Worm (Caenorhabditis elegans): ENCODE measurements around the gene jbts-14.

Gene jbts-14

ce11 chrX:8674514-8674913, 29.6 kb upstream of the jbts-14 start (continued):
- TF ChIP-seq ZK185.1 (tag; optimal IDR thresholded peaks at IDR 0.05; ENCODE audit: poor library complexity, severe bottlenecking), result no peak
- no peak for TF ChIP-seq mel-28 (tag; optimal IDR thresholded peaks at IDR 0.05; ENCODE audit: borderline replicate concordance)
- TF ChIP-seq snpc-1.3 (tag; optimal IDR thresholded peaks at IDR 0.05; ENCODE audit: insufficient read depth), result no peak
- TF ChIP-seq bed-2 (GFP tag; IDR thresholded peaks at IDR 0.05), result no peak
- peak; percentile 72 for TF ChIP-seq ztf-26 (tag; optimal IDR thresholded peaks at IDR 0.05)
- TF ChIP-seq dpl-1 (GFP tag; optimal IDR thresholded peaks at IDR 0.05), result no peak
- no peak for TF ChIP-seq nfya-2 (GFP tag; IDR thresholded peaks at IDR 0.05)

DNA sequence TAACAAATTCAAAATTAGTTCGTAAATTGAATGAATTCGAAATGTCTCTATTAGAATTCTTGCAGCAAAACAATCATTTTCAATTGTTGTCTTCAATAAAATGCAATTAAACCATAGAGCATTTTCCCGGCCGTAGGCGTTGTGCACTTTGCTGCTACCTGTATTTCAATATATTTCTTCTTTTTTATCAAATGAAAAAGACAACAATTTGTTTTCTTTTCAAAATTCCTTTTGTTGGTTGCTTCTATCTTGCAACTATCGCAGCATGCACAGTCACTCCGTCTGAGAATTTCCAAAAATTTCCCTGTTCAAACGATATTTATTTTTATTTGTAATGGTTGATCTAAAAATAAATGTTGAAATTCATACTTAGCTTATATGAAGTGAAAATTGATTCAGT, 29.0 kb upstream of the jbts-14 start:
- no peak for TF ChIP-seq F37B4.10 (GFP tag; IDR thresholded peaks at IDR 0.05)
- no peak for TF ChIP-seq tlf-1 (GFP tag; optimal IDR thresholded peaks at IDR 0.05)
- no peak for TF ChIP-seq sdz-38 (tag; optimal IDR thresholded peaks at IDR 0.05)
- TF ChIP-seq mel-28 (tag; optimal IDR thresholded peaks at IDR 0.05; ENCODE audit: borderline replicate concordance), result no peak
- no peak for TF ChIP-seq dpl-1 (GFP tag; optimal IDR thresholded peaks at IDR 0.05)
- TF ChIP-seq lin-35 (GFP tag; optimal IDR thresholded peaks at IDR 0.05), result no peak
- no peak for TF ChIP-seq lag-1 (GFP tag; IDR thresholded peaks at IDR 0.05)
- no peak for TF ChIP-seq nhr-27 (tag; optimal IDR thresholded peaks at IDR 0.05)
- no peak for TF ChIP-seq rec-8 (tag; optimal IDR thresholded peaks at IDR 0.05)
- no peak for TF ChIP-seq ZK185.1 (tag; optimal IDR thresholded peaks at IDR 0.05; ENCODE audit: poor library complexity, severe bottlenecking)
- TF ChIP-seq attf-6 (GFP tag; IDR thresholded peaks at IDR 0.05), result no peak
- TF ChIP-seq F33H1.4 (GFP tag; IDR thresholded peaks at IDR 0.05), result no peak
- TF ChIP-seq F57C9.4 (tag; optimal IDR thresholded peaks at IDR 0.05), result no peak
- TF ChIP-seq madf-3 (GFP tag; IDR thresholded peaks at IDR 0.05), result no peak
- TF ChIP-seq attf-5 (GFP tag; optimal IDR thresholded peaks at IDR 0.05), result no peak
- no peak for TF ChIP-seq ccch-3 (GFP tag; optimal IDR thresholded peaks at IDR 0.05)
- TF ChIP-seq cebp-2 (GFP tag; IDR thresholded peaks at IDR 0.05), result no peak
- TF ChIP-seq pbrm-1 (GFP tag; IDR thresholded peaks at IDR 0.05), result no peak
- no peak for TF ChIP-seq rcor-1 (GFP tag; IDR thresholded peaks at IDR 0.05)
- no peak for TF ChIP-seq madf-6 (GFP tag; IDR thresholded peaks at IDR 0.05)

DNA sequence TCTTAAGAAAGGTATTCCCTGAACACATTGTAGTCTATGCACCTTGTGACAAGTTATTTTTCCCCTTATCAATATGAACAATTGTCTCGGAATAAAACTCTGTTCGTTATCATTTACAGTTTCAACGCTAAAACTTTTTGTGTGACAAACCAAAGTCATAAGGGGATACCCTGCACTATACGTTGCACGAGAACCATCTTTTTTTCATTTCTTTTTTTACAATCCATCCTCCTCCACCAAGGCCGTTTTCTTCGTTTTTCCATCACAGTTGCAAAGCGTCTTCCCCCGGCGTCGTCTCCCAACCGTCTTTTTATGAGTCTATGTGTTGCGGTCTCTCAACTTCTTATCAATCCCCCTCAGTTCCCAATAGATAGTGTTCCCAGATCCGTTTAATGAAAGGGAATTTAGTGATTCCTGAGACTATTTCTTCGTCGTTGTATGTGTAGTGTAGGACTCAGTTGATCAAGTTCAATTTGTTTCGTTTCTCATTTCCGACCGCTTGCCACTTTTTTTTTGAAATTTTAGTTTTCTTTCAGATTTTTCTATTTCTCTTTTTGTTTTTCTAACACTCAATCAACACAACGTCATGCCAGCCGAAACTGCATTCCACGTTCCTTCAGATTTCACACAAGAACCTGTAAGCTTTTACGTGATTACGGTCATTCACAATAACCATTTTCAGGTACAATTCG, 27.9 kb upstream of the jbts-14 start:
- TF ChIP-seq somi-1 (GFP tag; optimal IDR thresholded peaks at IDR 0.05) (peak; percentile 64), ztf-26 (tag; optimal IDR thresholded peaks at IDR 0.05) (peak; percentile 73), repo-1 (tag; optimal IDR thresholded peaks at IDR 0.05) (no peak), egl-44 (GFP tag; IDR thresholded peaks at IDR 0.05) (0 out of 2 replicates have a peak, but pooled peaks have one; percentile 48), lin-40 (tag; optimal IDR thresholded peaks at IDR 0.05) (peak; percentile 64), D2030.7 (GFP tag; IDR thresholded peaks at IDR 0.05) (no peak), ztf-22 (GFP tag; optimal IDR thresholded peaks at IDR 0.05) (no peak), unc-130 (GFP tag; optimal IDR thresholded peaks at IDR 0.05) (no peak), lin-26 (GFP tag; IDR thresholded peaks at IDR 0.05) (peak; percentile 34; the same call in 1 of the 2 replicates), nhr-80 (tag; optimal IDR thresholded peaks at IDR 0.05) (peak; percentile 88), die-1 (tag; optimal IDR thresholded peaks at IDR 0.05) (peak; percentile 52), snpc-4 (GFP tag; optimal IDR thresholded peaks at IDR 0.05) (no peak), snpc-4 (tag; optimal IDR thresholded peaks at IDR 0.05) (no peak), atf-7 (tag; optimal IDR thresholded peaks at IDR 0.05) (peak; percentile 31), chd-7 (tag; optimal IDR thresholded peaks at IDR 0.05) (peak; percentile 20), let-526 (GFP tag; IDR thresholded peaks at IDR 0.05) (0 out of 2 replicates have a peak, but pooled peaks have one; percentile 53), cebp-1 (GFP tag; IDR thresholded peaks at IDR 0.05) (no peak), cebp-1 (tag; optimal IDR thresholded peaks at IDR 0.05) (peak; percentile 52)
